ENCODE assay signal across 1 fruit fly cellular context in the genomic region with DNA sequence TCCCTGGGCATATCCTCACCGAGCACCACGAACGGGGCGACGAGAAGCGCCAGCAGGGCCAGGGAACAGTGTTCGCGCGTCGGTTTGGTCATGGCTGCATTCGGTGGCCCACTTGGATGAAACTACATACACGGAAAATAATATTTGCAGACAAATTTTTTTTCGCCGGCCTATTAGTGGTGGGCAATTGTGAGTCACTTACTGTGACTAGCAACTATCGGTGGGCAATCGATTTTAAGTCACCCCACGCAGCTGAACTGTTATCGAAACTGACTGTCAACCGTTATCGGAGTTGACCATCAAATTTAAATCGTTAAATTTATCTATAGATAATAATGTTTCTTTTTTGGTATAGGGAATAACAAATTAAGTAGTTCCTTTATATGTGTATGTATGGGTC.
TF ChIP-seq lines count a peak whose summit lies in the region.

A gene (minus strand): TSS at position 201 of the 400 bp plus-strand sequence.

TF ChIP-seq in whole organism, embryonic, 481 proteins besides CTCF, POLR2A, EP300 and RAD21 (continued from another document and continues in another):
- peak in 1 of 2 experiments; percentile 56 for TF ChIP-seq Hr51 (GFP tag; optimal IDR thresholded peaks at IDR 0.05; lab: Kevin White, UChicago)
- no peak for TF ChIP-seq D (optimal IDR thresholded peaks at IDR 0.05; lab: Kevin White, UChicago)
- TF ChIP-seq D (GFP tag; optimal IDR thresholded peaks at IDR 0.05; lab: Kevin White, UChicago) = no peak
- TF ChIP-seq sna (GFP tag; IDR thresholded peaks at IDR 0.05; lab: Robert Waterston, UW; ENCODE audit: partially characterized antibody) = peak; percentile 99
- TF ChIP-seq CG9797 (GFP tag; optimal IDR thresholded peaks at IDR 0.05; lab: Kevin White, UChicago) = peak; percentile 57
- peak; percentile 63; the same call in 1 of the 2 replicates for TF ChIP-seq CG11247 (GFP tag; IDR thresholded peaks at IDR 0.05; lab: Robert Waterston, UW)
- TF ChIP-seq GATAe (GFP tag; conservative IDR thresholded peaks at IDR 0.05; lab: Robert Waterston, UW) = no peak
- TF ChIP-seq fd64A (GFP tag; optimal IDR thresholded peaks at IDR 0.05; lab: Kevin White, UChicago) = no peak
- TF ChIP-seq seq (GFP tag; IDR thresholded peaks at IDR 0.05; lab: Robert Waterston, UW) = no peak
- TF ChIP-seq Pdp1 (GFP tag; optimal IDR thresholded peaks at IDR 0.05; lab: Kevin White, UChicago) = peak; percentile 58 to 61
- TF ChIP-seq CG11456 (GFP tag; IDR thresholded peaks at IDR 0.05; lab: Robert Waterston, UW) = peak; percentile 66; the same call in 2 of the 3 replicates
- TF ChIP-seq CG14965 (GFP tag; optimal IDR thresholded peaks at IDR 0.05; lab: Kevin White, UChicago; ENCODE audit: borderline replicate concordance) = no peak
- no peak for TF ChIP-seq CG3407 (GFP tag; optimal IDR thresholded peaks at IDR 0.05; lab: Kevin White, UChicago)
- no peak for TF ChIP-seq CG6683 (GFP tag; optimal IDR thresholded peaks at IDR 0.05; lab: Kevin White, UChicago)
- no peak for TF ChIP-seq gcm (GFP tag; optimal IDR thresholded peaks at IDR 0.05; lab: Kevin White, UChicago)
- peak; percentile 92 for TF ChIP-seq ftz-f1 (GFP tag; optimal IDR thresholded peaks at IDR 0.05; lab: Kevin White, UChicago)
- peak; percentile 24; the same call in 1 of the 2 replicates for TF ChIP-seq ssp (GFP tag; IDR thresholded peaks at IDR 0.05; lab: Robert Waterston, UW)
- TF ChIP-seq CG12391 (tag; optimal IDR thresholded peaks at IDR 0.05; lab: Kevin White, UChicago) = peak; percentile 45
- no peak for TF ChIP-seq abd-A (tag; optimal IDR thresholded peaks at IDR 0.05; lab: Kevin White, UChicago)
- 0 out of 3 replicates have a peak, but pooled peaks have one; percentile 32 for TF ChIP-seq CG7357 (GFP tag; IDR thresholded peaks at IDR 0.05; lab: Robert Waterston, UW)
- no peak for TF ChIP-seq org-1 (GFP tag; optimal IDR thresholded peaks at IDR 0.05; lab: Kevin White, UChicago)
- TF ChIP-seq CG12219 (GFP tag; optimal IDR thresholded peaks at IDR 0.05; lab: Kevin White, UChicago) = no peak
- TF ChIP-seq CG17568 (GFP tag; optimal IDR thresholded peaks at IDR 0.05; lab: Kevin White, UChicago) = no peak
- peak; percentile 49 for TF ChIP-seq dm (GFP tag; optimal IDR thresholded peaks at IDR 0.05; lab: Kevin White, UChicago)
- peak; percentile 99 for TF ChIP-seq CG13287 (GFP tag; IDR thresholded peaks at IDR 0.05; lab: Robert Waterston, UW; ENCODE audit: partially characterized antibody)
- peak; percentile 98 for TF ChIP-seq chinmo (GFP tag; IDR thresholded peaks at IDR 0.05; lab: Robert Waterston, UW; ENCODE audit: partially characterized antibody)
- TF ChIP-seq CG17612 (GFP tag; IDR thresholded peaks at IDR 0.05; lab: Robert Waterston, UW) = no peak
- TF ChIP-seq Dek (tag; optimal IDR thresholded peaks at IDR 0.05; lab: Kevin White, UChicago) = peak; percentile 32
- no peak for TF ChIP-seq CG11560 (tag; IDR thresholded peaks at IDR 0.05; lab: Robert Waterston, UW)
- TF ChIP-seq CG10543 (GFP tag; optimal IDR thresholded peaks at IDR 0.05; lab: Kevin White, UChicago) = peak; percentile 34
- TF ChIP-seq pnt (GFP tag; optimal IDR thresholded peaks at IDR 0.05; lab: Kevin White, UChicago) = peak; percentile 7
- no peak for TF ChIP-seq bab2 (GFP tag; optimal IDR thresholded peaks at IDR 0.05; lab: Kevin White, UChicago)
- TF ChIP-seq HLH4C (GFP tag; IDR thresholded peaks at IDR 0.05; lab: Robert Waterston, UW; ENCODE audit: partially characterized antibody) = peak; percentile 98
- TF ChIP-seq gcm2 (GFP tag; optimal IDR thresholded peaks at IDR 0.05; lab: Kevin White, UChicago) = no peak
- TF ChIP-seq CG1024 (GFP tag; IDR thresholded peaks at IDR 0.05; lab: Robert Waterston, UW) = no peak
- peak; percentile 12 for TF ChIP-seq Nf-YB (GFP tag; optimal IDR thresholded peaks at IDR 0.05; lab: Kevin White, UChicago)
- no peak for TF ChIP-seq tio (GFP tag; optimal IDR thresholded peaks at IDR 0.05; lab: Kevin White, UChicago)
- TF ChIP-seq cad (GFP tag; optimal IDR thresholded peaks at IDR 0.05; lab: Kevin White, UChicago) = no peak
- TF ChIP-seq CG9609 (GFP tag; optimal IDR thresholded peaks at IDR 0.05; lab: Kevin White, UChicago) = peak; percentile 57
- no peak; the same call in 1 of the 2 replicates for TF ChIP-seq Xrp1 (GFP tag; IDR thresholded peaks at IDR 0.05; lab: Robert Waterston, UW)
- TF ChIP-seq lola (GFP tag; optimal IDR thresholded peaks at IDR 0.05; lab: Kevin White, UChicago) = peak in 1 of 3 experiments; percentile 8
- no peak for TF ChIP-seq ac (GFP tag; optimal IDR thresholded peaks at IDR 0.05; lab: Kevin White, UChicago)
- peak; percentile 98 for TF ChIP-seq CG7963 (GFP tag; IDR thresholded peaks at IDR 0.05; lab: Robert Waterston, UW; ENCODE audit: partially characterized antibody)
- peak; percentile 9 for TF ChIP-seq CG5245 (GFP tag; optimal IDR thresholded peaks at IDR 0.05; lab: Kevin White, UChicago)
- TF ChIP-seq CG31224 (GFP tag; IDR thresholded peaks at IDR 0.05; lab: Robert Waterston, UW) = peak; percentile 26; the same call in 1 of the 2 replicates
- TF ChIP-seq CG15601 (tag; optimal IDR thresholded peaks at IDR 0.05; lab: Kevin White, UChicago) = peak; percentile 97
- TF ChIP-seq gsb (GFP tag; IDR thresholded peaks at IDR 0.05; lab: Robert Waterston, UW) = no peak
- no peak for TF ChIP-seq CG2202 (tag; optimal IDR thresholded peaks at IDR 0.05; lab: Kevin White, UChicago)
- no peak for TF ChIP-seq CG8281 (tag; optimal IDR thresholded peaks at IDR 0.05; lab: Kevin White, UChicago)
- peak; percentile 86 for TF ChIP-seq HmgZ (tag; optimal IDR thresholded peaks at IDR 0.05; lab: Kevin White, UChicago)
- TF ChIP-seq CG17359 (tag; optimal IDR thresholded peaks at IDR 0.05; lab: Kevin White, UChicago) = peak; percentile 43
- TF ChIP-seq jing (GFP tag; optimal IDR thresholded peaks at IDR 0.05; lab: Kevin White, UChicago) = no peak
- peak; percentile 94 for TF ChIP-seq zf30C (GFP tag; optimal IDR thresholded peaks at IDR 0.05; lab: Kevin White, UChicago)
- no peak for TF ChIP-seq Oli (tag; optimal IDR thresholded peaks at IDR 0.05; lab: Kevin White, UChicago)
- TF ChIP-seq ken (GFP tag; IDR thresholded peaks at IDR 0.05; lab: Robert Waterston, UW) = peak; percentile 79; the same call in 2 of the 3 replicates
- TF ChIP-seq dmrt99B (tag; optimal IDR thresholded peaks at IDR 0.05; lab: Kevin White, UChicago) = no peak
- TF ChIP-seq Aef1 (GFP tag; IDR thresholded peaks at IDR 0.05; lab: Robert Waterston, UW) = peak; percentile 57; the same call in 2 of the 3 replicates
- peak; percentile 95 for TF ChIP-seq inv (GFP tag; IDR thresholded peaks at IDR 0.05; lab: Robert Waterston, UW; ENCODE audit: partially characterized antibody)
- no peak for TF ChIP-seq fru (optimal IDR thresholded peaks at IDR 0.05; lab: Kevin White, UChicago)
- peak; percentile 81 for TF ChIP-seq Rfx (GFP tag; IDR thresholded peaks at IDR 0.05; lab: Robert Waterston, UW)
- TF ChIP-seq B-H2 (GFP tag; optimal IDR thresholded peaks at IDR 0.05; lab: Kevin White, UChicago) = peak; percentile 59
- TF ChIP-seq CG18476 (GFP tag; optimal IDR thresholded peaks at IDR 0.05; lab: Kevin White, UChicago) = peak; percentile 33
- no peak for TF ChIP-seq fd102C (GFP tag; optimal IDR thresholded peaks at IDR 0.05; lab: Kevin White, UChicago)
- TF ChIP-seq dpn (GFP tag; optimal IDR thresholded peaks at IDR 0.05; lab: Kevin White, UChicago) = peak; percentile 46 to 68
- peak; percentile 98 for TF ChIP-seq MBD-R2 (GFP tag; IDR thresholded peaks at IDR 0.05; lab: Robert Waterston, UW)
- peak; percentile 98 for TF ChIP-seq tna (GFP tag; IDR thresholded peaks at IDR 0.05; lab: Robert Waterston, UW; ENCODE audit: partially characterized antibody)
- no peak for TF ChIP-seq CG5953 (GFP tag; IDR thresholded peaks at IDR 0.05; lab: Robert Waterston, UW)
- no peak for TF ChIP-seq CG1233 (GFP tag; optimal IDR thresholded peaks at IDR 0.05; lab: Kevin White, UChicago)
- no peak for TF ChIP-seq CG4820 (GFP tag; optimal IDR thresholded peaks at IDR 0.05; lab: Kevin White, UChicago)
- no peak for TF ChIP-seq usp (GFP tag; optimal IDR thresholded peaks at IDR 0.05; lab: Kevin White, UChicago)
- TF ChIP-seq phol (tag; optimal IDR thresholded peaks at IDR 0.05; lab: Kevin White, UChicago) = peak; percentile 46
- TF ChIP-seq Doc3 (GFP tag; IDR thresholded peaks at IDR 0.05; lab: Robert Waterston, UW; ENCODE audit: partially characterized antibody) = peak; percentile 97
- TF ChIP-seq grn (GFP tag; optimal IDR thresholded peaks at IDR 0.05; lab: Kevin White, UChicago) = no peak
- TF ChIP-seq Hr3 (GFP tag; optimal IDR thresholded peaks at IDR 0.05; lab: Kevin White, UChicago) = peak; percentile 47
- peak; percentile 61 for TF ChIP-seq Nf-YC (tag; optimal IDR thresholded peaks at IDR 0.05; lab: Kevin White, UChicago)
- no peak for TF ChIP-seq CG7928 (GFP tag; optimal IDR thresholded peaks at IDR 0.05; lab: Kevin White, UChicago)
- TF ChIP-seq CG13424 (tag; optimal IDR thresholded peaks at IDR 0.05; lab: Kevin White, UChicago) = peak; percentile 39
- peak; percentile 52; the same call in 1 of the 3 replicates for TF ChIP-seq CG17361 (GFP tag; IDR thresholded peaks at IDR 0.05; lab: Robert Waterston, UW)
- TF ChIP-seq stwl (tag; optimal IDR thresholded peaks at IDR 0.05; lab: Kevin White, UChicago) = peak; percentile 89
- peak; percentile 54 for TF ChIP-seq Max (GFP tag; optimal IDR thresholded peaks at IDR 0.05; lab: Kevin White, UChicago)
- TF ChIP-seq Hey (tag; optimal IDR thresholded peaks at IDR 0.05; lab: Kevin White, UChicago) = no peak
- TF ChIP-seq CG9876 (GFP tag; optimal IDR thresholded peaks at IDR 0.05; lab: Kevin White, UChicago) = peak; percentile 3
- no peak for TF ChIP-seq CG10274 (GFP tag; optimal IDR thresholded peaks at IDR 0.05; lab: Kevin White, UChicago)
- TF ChIP-seq esg (GFP tag; conservative IDR thresholded peaks at IDR 0.05; lab: Robert Waterston, UW) = no peak
- no peak for TF ChIP-seq CG15073 (GFP tag; optimal IDR thresholded peaks at IDR 0.05; lab: Kevin White, UChicago)
- TF ChIP-seq CG14014 (GFP tag; IDR thresholded peaks at IDR 0.05; lab: Robert Waterston, UW) = peak; percentile 33; the same call in 1 of the 2 replicates
- TF ChIP-seq Ets97D (GFP tag; optimal IDR thresholded peaks at IDR 0.05; lab: Kevin White, UChicago) = peak; percentile 84
- no peak for TF ChIP-seq Doc2 (GFP tag; IDR thresholded peaks at IDR 0.05; lab: Robert Waterston, UW)
- TF ChIP-seq CG15696 (tag; optimal IDR thresholded peaks at IDR 0.05; lab: Kevin White, UChicago) = no peak
- TF ChIP-seq Fer1 (GFP tag; optimal IDR thresholded peaks at IDR 0.05; lab: Kevin White, UChicago) = peak; percentile 37
- TF ChIP-seq CG12659 (GFP tag; optimal IDR thresholded peaks at IDR 0.05; lab: Kevin White, UChicago) = peak; percentile 80
- no peak for TF ChIP-seq Mes4 (GFP tag; optimal IDR thresholded peaks at IDR 0.05; lab: Kevin White, UChicago)
- TF ChIP-seq fd3F (GFP tag; optimal IDR thresholded peaks at IDR 0.05; lab: Kevin White, UChicago) = peak; percentile 1
- TF ChIP-seq nau (GFP tag; optimal IDR thresholded peaks at IDR 0.05; lab: Kevin White, UChicago) = no peak
- TF ChIP-seq CG14860 (GFP tag; IDR thresholded peaks at IDR 0.05; lab: Robert Waterston, UW; ENCODE audit: partially characterized antibody) = peak; percentile 96
- peak; percentile 27 for TF ChIP-seq ewg (GFP tag; optimal IDR thresholded peaks at IDR 0.05; lab: Kevin White, UChicago)
- peak; percentile 18 for TF ChIP-seq NK7.1 (GFP tag; optimal IDR thresholded peaks at IDR 0.05; lab: Kevin White, UChicago)
- TF ChIP-seq crp (GFP tag; optimal IDR thresholded peaks at IDR 0.05; lab: Kevin White, UChicago) = peak in 1 of 2 experiments; percentile 67
- peak; percentile 48; the same call in 1 of the 2 replicates for TF ChIP-seq Ptx1 (GFP tag; IDR thresholded peaks at IDR 0.05; lab: Robert Waterston, UW)
- TF ChIP-seq PHDP (tag; optimal IDR thresholded peaks at IDR 0.05; lab: Kevin White, UChicago) = peak; percentile 41
- no peak for TF ChIP-seq al (GFP tag; IDR thresholded peaks at IDR 0.05; lab: Robert Waterston, UW)
- peak; percentile 97 for TF ChIP-seq mld (GFP tag; IDR thresholded peaks at IDR 0.05; lab: Robert Waterston, UW; ENCODE audit: partially characterized antibody)
- TF ChIP-seq wor (GFP tag; IDR thresholded peaks at IDR 0.05; lab: Robert Waterston, UW) = no peak
- peak; percentile 32; the same call in 1 of the 2 replicates for TF ChIP-seq CG6272 (GFP tag; IDR thresholded peaks at IDR 0.05; lab: Robert Waterston, UW)
- TF ChIP-seq CG17802 (tag; optimal IDR thresholded peaks at IDR 0.05; lab: Kevin White, UChicago) = no peak
- no peak for TF ChIP-seq CG11696 (GFP tag; IDR thresholded peaks at IDR 0.05; lab: Robert Waterston, UW)
- TF ChIP-seq sc (optimal IDR thresholded peaks at IDR 0.05; lab: Kevin White, UChicago) = no peak
- TF ChIP-seq sc (GFP tag; optimal IDR thresholded peaks at IDR 0.05; lab: Kevin White, UChicago) = no peak
- peak; percentile 97 for TF ChIP-seq Med (GFP tag; lab: Kevin White, UChicago)
- TF ChIP-seq lov (optimal IDR thresholded peaks at IDR 0.05; lab: Kevin White, UChicago) = no peak
- 0 out of 3 replicates have a peak, but pooled peaks have one; percentile 20 for TF ChIP-seq lov (GFP tag; IDR thresholded peaks at IDR 0.05; lab: Robert Waterston, UW)
- no peak for TF ChIP-seq Awh (GFP tag; IDR thresholded peaks at IDR 0.05; lab: Robert Waterston, UW)
- peak; percentile 96 for TF ChIP-seq Scr (GFP tag; IDR thresholded peaks at IDR 0.05; lab: Robert Waterston, UW; ENCODE audit: partially characterized antibody)
- TF ChIP-seq CG34422 (GFP tag; IDR thresholded peaks at IDR 0.05; lab: Robert Waterston, UW) = peak; percentile 93
- TF ChIP-seq CG32772 (GFP tag; IDR thresholded peaks at IDR 0.05; lab: Robert Waterston, UW) = peak; percentile 73
- TF ChIP-seq HLH3B (GFP tag; IDR thresholded peaks at IDR 0.05; lab: Robert Waterston, UW) = peak; percentile 47
- no peak for TF ChIP-seq CG4282 (GFP tag; optimal IDR thresholded peaks at IDR 0.05; lab: Kevin White, UChicago)
- TF ChIP-seq jumu (GFP tag; optimal IDR thresholded peaks at IDR 0.05; lab: Kevin White, UChicago) = peak; percentile 51
- no peak for TF ChIP-seq gem (tag; optimal IDR thresholded peaks at IDR 0.05; lab: Kevin White, UChicago)
- no peak for TF ChIP-seq lbe (GFP tag; optimal IDR thresholded peaks at IDR 0.05; lab: Kevin White, UChicago)
- TF ChIP-seq CG4854 (GFP tag; optimal IDR thresholded peaks at IDR 0.05; lab: Kevin White, UChicago) = peak; percentile 40
- TF ChIP-seq Taf1 (GFP tag; IDR thresholded peaks at IDR 0.05; lab: Robert Waterston, UW) = no peak
- no peak for TF ChIP-seq sr (GFP tag; IDR thresholded peaks at IDR 0.05; lab: Robert Waterston, UW)
- TF ChIP-seq lab (GFP tag; optimal IDR thresholded peaks at IDR 0.05; lab: Kevin White, UChicago) = no peak
- TF ChIP-seq BEAF-32 (GFP tag; optimal IDR thresholded peaks at IDR 0.05; lab: Kevin White, UChicago) = peak; percentile 98
- TF ChIP-seq Oaz (GFP tag; IDR thresholded peaks at IDR 0.05; lab: Robert Waterston, UW) = no peak
